Worm (Caenorhabditis elegans): Measurements from ENCODE around the gene Y75B7B.1.
A peak's percentile ranks its signal among the peaks of the same experiment; 100 is the strongest.

Gene Y75B7B.1

DNA sequence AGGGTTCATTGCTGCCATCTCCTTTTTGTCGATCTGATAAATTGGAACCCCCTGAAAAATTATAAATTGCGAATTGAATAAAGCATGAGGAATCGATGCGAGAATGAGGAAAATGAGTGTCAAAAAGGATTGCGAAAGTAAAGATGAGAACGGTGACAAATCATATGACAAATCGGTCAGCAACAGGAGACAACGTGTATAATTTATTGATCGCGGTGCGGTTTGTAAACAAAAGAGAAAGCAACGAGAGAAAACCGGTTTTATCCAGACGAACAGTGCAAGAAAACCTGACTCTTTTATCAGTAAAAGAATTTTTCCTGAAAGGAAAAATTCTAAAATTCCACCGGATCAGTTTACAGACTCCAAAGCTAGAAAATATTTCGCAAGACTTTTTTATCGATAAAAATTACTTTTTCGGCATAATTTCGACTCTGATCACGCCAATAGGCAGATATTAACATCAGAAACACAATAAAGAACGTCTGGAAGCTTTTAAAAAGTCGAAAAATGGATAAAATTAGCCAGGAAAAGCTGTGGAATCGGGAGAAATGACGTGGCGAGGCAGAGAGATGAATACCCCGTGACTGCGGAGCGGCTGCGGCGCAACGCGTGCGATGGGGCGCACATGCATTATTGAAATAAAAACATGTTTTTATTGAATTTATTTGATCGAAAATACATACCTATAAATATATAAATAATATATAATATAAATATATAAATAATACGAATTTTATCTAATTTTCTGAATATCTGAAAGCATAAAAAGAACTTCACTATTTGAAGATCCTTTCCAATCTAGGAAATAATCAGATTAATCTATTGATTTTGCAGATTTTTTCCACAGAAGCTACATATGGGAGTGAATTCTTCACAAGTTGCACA lies 6.5 kb upstream of the Y75B7B.1 start, which contains the start of the genes rab-1 and C39F7.5 (continued):
- TF ChIP-seq ceh-91 (GFP tag; IDR thresholded peaks at IDR 0.05) = 0 out of 2 replicates have a peak, but pooled peaks have one; percentile 15
- TF ChIP-seq madf-3 (GFP tag; IDR thresholded peaks at IDR 0.05) = peak; percentile 83
- no peak for TF ChIP-seq fkh-3 (tag; optimal IDR thresholded peaks at IDR 0.05)
- TF ChIP-seq F39B2.1 (GFP tag; IDR thresholded peaks at IDR 0.05) = no peak
- TF ChIP-seq lin-35 (GFP tag; optimal IDR thresholded peaks at IDR 0.05) = peak in 1 of 3 experiments; percentile 32
- TF ChIP-seq F22D6.2 (tag; optimal IDR thresholded peaks at IDR 0.05) = no peak
- peak; percentile 15 for TF ChIP-seq snpc-4 (GFP tag; optimal IDR thresholded peaks at IDR 0.05)
- peak in 3 of 4 experiments; percentile 11 to 66 (median 13) for TF ChIP-seq snpc-4 (tag; optimal IDR thresholded peaks at IDR 0.05)
- TF ChIP-seq rcor-1 (GFP tag; IDR thresholded peaks at IDR 0.05) = no peak
- no peak for TF ChIP-seq lin-26 (GFP tag; IDR thresholded peaks at IDR 0.05)
- peak; percentile 49; the same call in 1 of the 2 replicates for TF ChIP-seq hmg-1.2 (GFP tag; IDR thresholded peaks at IDR 0.05)
- no peak for TF ChIP-seq K11D2.4 (GFP tag; IDR thresholded peaks at IDR 0.05)
- no peak for TF ChIP-seq rec-8 (tag; optimal IDR thresholded peaks at IDR 0.05)
- peak; percentile 40; the same call in 1 of the 2 replicates for TF ChIP-seq D2030.7 (GFP tag; IDR thresholded peaks at IDR 0.05)
- TF ChIP-seq nhr-80 (tag; optimal IDR thresholded peaks at IDR 0.05) = peak; percentile 43
- no peak for TF ChIP-seq ceh-27 (GFP tag; optimal IDR thresholded peaks at IDR 0.05)
- no peak for TF ChIP-seq Y53G8AR.9 (GFP tag; conservative IDR thresholded peaks at IDR 0.05)
- TF ChIP-seq ceh-100 (GFP tag; IDR thresholded peaks at IDR 0.05) = no peak
- TF ChIP-seq lsl-1 (GFP tag; optimal IDR thresholded peaks at IDR 0.05) = peak; percentile 25
- no peak for TF ChIP-seq hsf-1 (GFP tag; IDR thresholded peaks at IDR 0.05)
- no peak for TF ChIP-seq mel-28 (tag; optimal IDR thresholded peaks at IDR 0.05; ENCODE audit: borderline replicate concordance)
- peak; percentile 53 for TF ChIP-seq madf-10 (tag; optimal IDR thresholded peaks at IDR 0.05)
- no peak for TF ChIP-seq F33H1.4 (GFP tag; IDR thresholded peaks at IDR 0.05)
- TF ChIP-seq F23B12.7 (tag; optimal IDR thresholded peaks at IDR 0.05; ENCODE audit: insufficient read depth) = peak; percentile 65
- TF ChIP-seq dpl-1 (GFP tag; optimal IDR thresholded peaks at IDR 0.05) = peak; percentile 3
- no peak for TF ChIP-seq sea-2 (GFP tag; IDR thresholded peaks at IDR 0.05)
- TF ChIP-seq F49E8.2 (tag; optimal IDR thresholded peaks at IDR 0.05; ENCODE audit: insufficient read depth) = no peak
- TF ChIP-seq nhr-90 (tag; optimal IDR thresholded peaks at IDR 0.05) = no peak
- peak; percentile 65 for TF ChIP-seq ama-1 (optimal IDR thresholded peaks at IDR 0.05)
- TF ChIP-seq ama-1 (GFP tag; optimal IDR thresholded peaks at IDR 0.05) = no peak
- TF ChIP-seq zfh-2 (GFP tag; conservative IDR thresholded peaks at IDR 0.05) = peak; percentile 78
- TF ChIP-seq unc-62 (GFP tag; optimal IDR thresholded peaks at IDR 0.05) = no peak
- TF ChIP-seq egrh-3 (GFP tag; IDR thresholded peaks at IDR 0.05) = no peak
- no peak for TF ChIP-seq F57C9.4 (tag; optimal IDR thresholded peaks at IDR 0.05)
- no peak for TF ChIP-seq lir-1 (GFP tag; conservative IDR thresholded peaks at IDR 0.05)
- TF ChIP-seq atf-7 (tag; optimal IDR thresholded peaks at IDR 0.05) = no peak
- TF ChIP-seq ztf-25 (GFP tag; IDR thresholded peaks at IDR 0.05) = no peak
- peak; percentile 43 for TF ChIP-seq K12H6.12 (tag; optimal IDR thresholded peaks at IDR 0.05)
- no peak for TF ChIP-seq ekl-4 (GFP tag; IDR thresholded peaks at IDR 0.05)
- no peak for TF ChIP-seq somi-1 (GFP tag; optimal IDR thresholded peaks at IDR 0.05)
- peak; percentile 88 for TF ChIP-seq attf-5 (GFP tag; optimal IDR thresholded peaks at IDR 0.05)
- TF ChIP-seq hlh-26 (GFP tag; conservative IDR thresholded peaks at IDR 0.05) = no peak
- TF ChIP-seq Y67H2A.10 (GFP tag; conservative IDR thresholded peaks at IDR 0.05) = peak; percentile 65; the same call in 1 of the 2 replicates
- TF ChIP-seq mxl-1 (tag; optimal IDR thresholded peaks at IDR 0.05) = no peak
- TF ChIP-seq cebp-2 (GFP tag; IDR thresholded peaks at IDR 0.05) = no peak
- peak; percentile 92 for TF ChIP-seq mcd-1 (GFP tag; IDR thresholded peaks at IDR 0.05)
- TF ChIP-seq lag-1 (GFP tag; IDR thresholded peaks at IDR 0.05) = no peak
